Fruit fly (Drosophila melanogaster) whole organism, embryonic: Measurements from ENCODE around the gene CG43295.

Source experiments
- CG10366 ChIP-seq: fragments of 200-800 bp; sonication (Bioruptor generic); IDR thresholded peaks from 2 replicates; pipeline ENCODE4 v1.3.6; 2022; ENCODE audit warnings: missing biosample characterization, missing genetic modification characterization
- CG11504 ChIP-seq: fragments of 200-800 bp; sonication (Bioruptor generic); optimal IDR thresholded peaks from 3 replicates; lab custom pipeline; 2019; ENCODE audit warnings: missing biosample characterization, mild to moderate bottlenecking, missing genetic modification characterization, moderate library complexity
- CG1233 ChIP-seq: fragments of 200-800 bp; sonication (Bioruptor generic); optimal IDR thresholded peaks from 4 replicates; lab custom pipeline; 2018; ENCODE audit warnings: missing biosample characterization, mild to moderate bottlenecking, missing genetic modification characterization
- CG14860 ChIP-seq: fragments of 200-800 bp; sonication (Bioruptor generic); IDR thresholded peaks from 3 replicates; pipeline ENCODE4 v1.3.6; 2022; ENCODE audit warnings: missing biosample characterization, missing genetic modification characterization; ENCODE audit not compliant: partially characterized antibody
- CG18262 ChIP-seq: fragments of 200-800 bp; optimal IDR thresholded peaks from 3 replicates; lab custom pipeline; 2019; ENCODE audit warnings: missing biosample characterization, mild to moderate bottlenecking, missing genetic modification characterization, moderate library complexity
- CG18599 ChIP-seq: fragments of 200-800 bp; sonication (Bioruptor generic); optimal IDR thresholded peaks from 3 replicates; lab custom pipeline; 2017; ENCODE audit warnings: missing biosample characterization, missing genetic modification characterization, mild to moderate bottlenecking, moderate library complexity, missing genetic modification reagents
- CG2202 ChIP-seq: fragments of 200-800 bp; sonication (Bioruptor generic); optimal IDR thresholded peaks from 2 replicates; lab custom pipeline; 2018; ENCODE audit warnings: missing biosample characterization, mild to moderate bottlenecking, missing genetic modification characterization
- CG30403 ChIP-seq: fragments of 200-800 bp; sonication (Bioruptor generic); optimal IDR thresholded peaks from 3 replicates; lab custom pipeline; 2016; ENCODE audit warnings: missing biosample characterization, missing genetic modification characterization
- CG31365 ChIP-seq: fragments of 200-800 bp; sonication (Bioruptor generic); optimal IDR thresholded peaks from 2 replicates; lab custom pipeline; 2018; ENCODE audit warnings: missing biosample characterization, mild to moderate bottlenecking, missing genetic modification characterization
- CG4424 ChIP-seq: fragments of 200-800 bp; sonication (Bioruptor generic); optimal IDR thresholded peaks from 3 replicates; lab custom pipeline; 2016; ENCODE audit warnings: missing biosample characterization, missing genetic modification characterization
- CG6813 ChIP-seq: fragments of 200-800 bp; sonication (Bioruptor generic); optimal IDR thresholded peaks from 2 replicates; lab custom pipeline; 2017; ENCODE audit warnings: missing biosample characterization, missing genetic modification characterization, mild to moderate bottlenecking, moderate library complexity, missing genetic modification reagents
- CG7928 ChIP-seq: fragments of 200-800 bp; sonication (Bioruptor generic); optimal IDR thresholded peaks from 2 replicates; lab custom pipeline; 2017; ENCODE audit warnings: missing biosample characterization, mild to moderate bottlenecking, missing genetic modification characterization
- CG7987 ChIP-seq: fragments of 200-800 bp; sonication (Bioruptor generic); optimal IDR thresholded peaks from 2 replicates; lab custom pipeline; 2018; ENCODE audit warnings: missing biosample characterization, mild to moderate bottlenecking, missing genetic modification characterization, moderate library complexity
- CoRest ChIP-seq: fragments of 200-800 bp; sonication (Bioruptor generic); optimal IDR thresholded peaks from 3 replicates; lab custom pipeline; 2018; ENCODE audit warnings: missing biosample characterization, mild to moderate bottlenecking, missing genetic modification characterization, moderate library complexity
- Dbx ChIP-seq: fragments of 200-800 bp; sonication (Bioruptor generic); IDR thresholded peaks from 3 replicates; pipeline ENCODE4 v1.3.6; 2022; ENCODE audit warnings: missing biosample characterization, missing genetic modification characterization
- Drgx ChIP-seq: fragments of 200-800 bp; sonication (Bioruptor generic); IDR thresholded peaks from 2 replicates; pipeline ENCODE4 v1.3.6; 2022; ENCODE audit warnings: missing biosample characterization, missing genetic modification characterization
- E2f1 ChIP-seq: fragments of 200-800 bp; sonication (Bioruptor generic); IDR thresholded peaks from 2 replicates; pipeline ENCODE4 v1.3.6; 2022; ENCODE audit warnings: missing biosample characterization, missing genetic modification characterization
- Ets65A ChIP-seq: fragments of 200-800 bp; sonication (Bioruptor generic); peaks from one replicate; lab custom pipeline; 2016; ENCODE audit warnings: missing biosample characterization, missing genetic modification characterization
- Hmx ChIP-seq: fragments of 200-800 bp; sonication (Bioruptor generic); optimal IDR thresholded peaks from 2 replicates; lab custom pipeline; 2016; ENCODE audit warnings: missing biosample characterization, missing genetic modification characterization
- Meics ChIP-seq: fragments of 200-800 bp; sonication (Bioruptor generic); optimal IDR thresholded peaks from 2 replicates; lab custom pipeline; 2017; ENCODE audit warnings: missing biosample characterization, mild to moderate bottlenecking, missing genetic modification characterization
- Oaz ChIP-seq: fragments of 200-800 bp; sonication (Bioruptor generic); IDR thresholded peaks from 2 replicates; pipeline ENCODE4 v1.3.6; 2022; ENCODE audit warnings: missing biosample characterization, missing genetic modification characterization
- Oli ChIP-seq: fragments of 200-800 bp; sonication (Bioruptor generic); optimal IDR thresholded peaks from 2 replicates; lab custom pipeline; 2018; ENCODE audit warnings: missing biosample characterization, mild to moderate bottlenecking, missing genetic modification characterization, moderate library complexity
- PHDP ChIP-seq: fragments of 200-800 bp; sonication (Bioruptor generic); optimal IDR thresholded peaks from 3 replicates; lab custom pipeline; 2018; ENCODE audit warnings: missing biosample characterization, mild to moderate bottlenecking, missing genetic modification characterization, moderate library complexity
- Pdp1 ChIP-seq, 2 experiments: fragments of 200-800 bp; sonication (Bioruptor generic); optimal IDR thresholded peaks; 3 replicates each; lab custom pipeline; 2016; ENCODE audit warnings: missing biosample characterization in 2 of 2, missing genetic modification characterization in 2 of 2, mild to moderate bottlenecking in 1 of 2, moderate library complexity in 1 of 2
- Stat92E ChIP-seq, 3 experiments: fragments of >200 bp in 2 of 3; fragments of 200-800 bp in 1 of 3; sonication (Bioruptor generic) in 1 of 3; optimal IDR thresholded peaks; 2 replicates each; lab custom pipeline; 2017 to 2019; ENCODE audit warnings: missing biosample characterization in 3 of 3, missing genetic modification characterization in 3 of 3, mild to moderate bottlenecking in 1 of 3, moderate library complexity in 1 of 3
- Tbp ChIP-seq: fragments of >200 bp; optimal IDR thresholded peaks from 2 replicates; lab custom pipeline; 2018; ENCODE audit warnings: missing biosample characterization, missing genetic modification characterization
- Trl ChIP-seq, 3 experiments: fragments of >200 bp in 2 of 3; fragments of 200-800 bp in 1 of 3; sonication (Bioruptor generic) in 1 of 3; optimal IDR thresholded peaks; 2 replicates in 1 of 3; 3 replicates in 2 of 3; lab custom pipeline; 2016 to 2017; ENCODE audit warnings: missing biosample characterization in 1 of 3, missing genetic modification characterization in 1 of 3
- Xrp1 ChIP-seq: fragments of 200-800 bp; sonication (Bioruptor generic); IDR thresholded peaks from 2 replicates; pipeline ENCODE4 v1.3.6; 2022; ENCODE audit warnings: missing biosample characterization, missing genetic modification characterization
- chinmo ChIP-seq: fragments of 200-800 bp; sonication (Bioruptor generic); IDR thresholded peaks from 4 replicates; pipeline ENCODE4 v1.3.6; 2022; ENCODE audit warnings: missing biosample characterization, missing genetic modification characterization; ENCODE audit not compliant: partially characterized antibody
- crol ChIP-seq: fragments of 200-800 bp; sonication (Bioruptor generic); IDR thresholded peaks from 2 replicates; pipeline ENCODE4 v1.3.6; 2022; ENCODE audit warnings: missing biosample characterization, missing genetic modification characterization
- danr ChIP-seq: fragments of 200-800 bp; sonication (Bioruptor generic); IDR thresholded peaks from 2 replicates; pipeline ENCODE4 v1.3.6; 2022; ENCODE audit warnings: missing biosample characterization, missing genetic modification characterization
- dmrt99B ChIP-seq: fragments of 200-800 bp; sonication (Bioruptor generic); optimal IDR thresholded peaks from 2 replicates; lab custom pipeline; 2018; ENCODE audit warnings: missing biosample characterization, mild to moderate bottlenecking, missing genetic modification characterization, moderate library complexity
- dpn ChIP-seq, 2 experiments: fragments of 200-800 bp; sonication (Bioruptor generic); optimal IDR thresholded peaks; 3 replicates each; lab custom pipeline; 2016; ENCODE audit warnings: missing biosample characterization in 2 of 2, missing genetic modification characterization in 2 of 2
- fu2 ChIP-seq: fragments of 200-800 bp; sonication (Bioruptor generic); optimal IDR thresholded peaks from 2 replicates; lab custom pipeline; 2016; ENCODE audit warnings: missing biosample characterization, missing genetic modification characterization
- gfzf ChIP-seq: fragments of 200-800 bp; sonication (Bioruptor generic); optimal IDR thresholded peaks from 2 replicates; lab custom pipeline; 2016; ENCODE audit warnings: missing biosample characterization, mild to moderate bottlenecking, missing genetic modification characterization, moderate library complexity
- hth ChIP-seq: fragments of >200 bp; optimal IDR thresholded peaks from 2 replicates; lab custom pipeline; 2017; ENCODE audit warnings: inconsistent platforms
- jing ChIP-seq: fragments of 200-800 bp; sonication (Bioruptor generic); optimal IDR thresholded peaks from 2 replicates; lab custom pipeline; 2018; ENCODE audit warnings: missing biosample characterization, mild to moderate bottlenecking, missing genetic modification characterization
- lbe ChIP-seq: fragments of 200-800 bp; sonication (Bioruptor generic); optimal IDR thresholded peaks from 2 replicates; lab custom pipeline; 2016; ENCODE audit warnings: missing biosample characterization, mild to moderate bottlenecking, missing genetic modification characterization
- lmd ChIP-seq: fragments of 200-800 bp; sonication (Bioruptor generic); IDR thresholded peaks from 2 replicates; pipeline ENCODE4 v1.3.6; 2022; ENCODE audit warnings: missing biosample characterization, missing genetic modification characterization
- lola ChIP-seq, 3 experiments: fragments of >200 bp in 2 of 3; fragments of 200-800 bp in 1 of 3; sonication (Bioruptor generic) in 1 of 3; optimal IDR thresholded peaks; 2 replicates each; lab custom pipeline; 2017 to 2019; ENCODE audit warnings: missing biosample characterization in 3 of 3, missing genetic modification characterization in 3 of 3, mild to moderate bottlenecking in 1 of 3, moderate library complexity in 1 of 3
- psq ChIP-seq: fragments of 200-800 bp; sonication (Bioruptor generic); optimal IDR thresholded peaks from 2 replicates; lab custom pipeline; 2017; ENCODE audit warnings: missing biosample characterization, missing genetic modification characterization
- run ChIP-seq: fragments of 200-800 bp; sonication (Bioruptor generic); optimal IDR thresholded peaks from 3 replicates; lab custom pipeline; 2018; ENCODE audit warnings: missing biosample characterization, mild to moderate bottlenecking, missing genetic modification characterization
- scrt ChIP-seq: fragments of 200-800 bp; sonication (Bioruptor generic); optimal IDR thresholded peaks from 2 replicates; lab custom pipeline; 2018; ENCODE audit warnings: missing biosample characterization, mild to moderate bottlenecking, missing genetic modification characterization, moderate library complexity
- shn ChIP-seq: fragments of 200-800 bp; sonication (Bioruptor generic); optimal IDR thresholded peaks from 3 replicates; lab custom pipeline; 2016; ENCODE audit warnings: missing biosample characterization, missing genetic modification characterization
- zfh2 ChIP-seq: fragments of 200-800 bp; sonication (Bioruptor generic); optimal IDR thresholded peaks from 2 replicates; lab custom pipeline; 2016; ENCODE audit warnings: missing biosample characterization, missing genetic modification characterization

CG43295 gene

DNA sequence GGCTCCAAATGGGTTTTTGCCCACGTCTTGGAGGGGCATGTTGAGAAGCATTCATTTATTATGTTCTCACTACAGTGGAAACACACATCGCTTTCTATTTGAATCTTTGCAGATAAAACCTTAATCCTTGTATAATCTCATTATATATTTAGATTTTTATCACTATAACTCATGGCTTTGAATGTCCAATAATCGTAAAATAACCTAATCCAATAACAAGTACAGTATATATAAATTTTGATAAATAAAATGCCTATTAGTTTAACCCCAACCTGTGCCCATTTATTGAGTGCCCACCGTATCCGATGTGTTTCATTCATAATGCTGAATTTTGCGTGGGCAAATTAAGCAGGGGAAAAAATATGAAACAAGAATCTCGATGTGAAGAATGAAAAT is 40.9 kb downstream of the CG43295 start (continued):
- TF ChIP-seq CG31365 (no peak), CG14860 (GFP tag; lab: Robert Waterston, UW) (no peak), E2f1 (GFP tag; lab: Robert Waterston, UW) (0 out of 2 replicates have a peak, but pooled peaks have one; percentile 11), lola (GFP tag; optimal IDR thresholded peaks at IDR 0.05; lab: Kevin White, UChicago) (peak in 1 of 3 experiments; percentile 12), gfzf (GFP tag; lab: Kevin White, UChicago) (no peak), Ets65A (GFP tag; lab: Kevin White, UChicago) (peak; percentile 83), CG7928 (GFP tag; lab: Kevin White, UChicago) (no peak), Drgx (GFP tag; lab: Robert Waterston, UW) (no peak), Meics (peak; percentile 58), Hmx (GFP tag; lab: Kevin White, UChicago) (no peak), lbe (no peak), Oaz (GFP tag; lab: Robert Waterston, UW) (no peak), CoRest (tag; lab: Kevin White, UChicago) (peak; percentile 44), jing (no peak), dmrt99B (tag; lab: Kevin White, UChicago) (peak; percentile 39), CG18262 (tag; lab: Kevin White, UChicago) (peak; percentile 6), CG1233 (GFP tag; lab: Kevin White, UChicago) (peak; percentile 30), CG18599 (GFP tag; lab: Kevin White, UChicago) (peak; percentile 31), shn (GFP tag; lab: Kevin White, UChicago) (no peak), dpn (GFP tag; optimal IDR thresholded peaks at IDR 0.05; lab: Kevin White, UChicago) (peak in 1 of 2 experiments; percentile 0), lmd (GFP tag; lab: Robert Waterston, UW) (peak; percentile 55; the same call in 1 of the 2 replicates), zfh2 (GFP tag; lab: Kevin White, UChicago) (peak; percentile 9), CG30403 (GFP tag; lab: Kevin White, UChicago) (peak; percentile 44), Xrp1 (GFP tag; lab: Robert Waterston, UW) (no peak), CG2202 (tag; lab: Kevin White, UChicago) (no peak), CG11504 (no peak), CG4424 (GFP tag; lab: Kevin White, UChicago) (no peak), Oli (tag; lab: Kevin White, UChicago) (peak; percentile 25), run (tag; lab: Kevin White, UChicago) (no peak), fu2 (GFP tag; lab: Kevin White, UChicago) (no peak), PHDP (tag; lab: Kevin White, UChicago) (peak; percentile 56), danr (GFP tag; lab: Robert Waterston, UW) (no peak; the same call in 1 of the 2 replicates), CG6813 (GFP tag; lab: Kevin White, UChicago) (no peak), CG7987 (GFP tag; lab: Kevin White, UChicago) (no peak), scrt (GFP tag; lab: Kevin White, UChicago) (no peak), CG10366 (no peak), Stat92E (GFP tag; optimal IDR thresholded peaks at IDR 0.05; lab: Kevin White, UChicago) (no peak), psq (GFP tag; lab: Kevin White, UChicago) (no peak)

dm6 chr3L:16147325-16147724 is 41.7 kb downstream of the CG43295 start:
- TF ChIP-seq CG2202 (tag; lab: Kevin White, UChicago) = no peak
- TF ChIP-seq Tbp (GFP tag; lab: Kevin White, UChicago) = no peak
- 0 out of 4 replicates have a peak, but pooled peaks have one; percentile 6 for TF ChIP-seq chinmo
- peak in 1 of 2 experiments; percentile 95 for TF ChIP-seq Pdp1 (GFP tag; optimal IDR thresholded peaks at IDR 0.05; lab: Kevin White, UChicago)
- TF ChIP-seq crol (GFP tag; lab: Robert Waterston, UW) = peak; percentile 57
- no peak for TF ChIP-seq hth
- 0 out of 3 replicates have a peak, but pooled peaks have one; percentile 16 for TF ChIP-seq Dbx (GFP tag; lab: Robert Waterston, UW)
- TF ChIP-seq CG31365 = no peak
- peak in 1 of 2 experiments; percentile 2 for TF ChIP-seq Trl (optimal IDR thresholded peaks at IDR 0.05; lab: Kevin White, UChicago)
- TF ChIP-seq Trl (GFP tag; optimal IDR thresholded peaks at IDR 0.05; lab: Kevin White, UChicago) = no peak
